Worm (Caenorhabditis elegans): ENCODE results near the gene W01B6.5.
"Not testable (repeated sequence)": the region's sequence is repeated elsewhere in the genome, so short reads cannot be mapped to it uniquely, and the experiment has no call there.

The W01B6.5 gene

DNA sequence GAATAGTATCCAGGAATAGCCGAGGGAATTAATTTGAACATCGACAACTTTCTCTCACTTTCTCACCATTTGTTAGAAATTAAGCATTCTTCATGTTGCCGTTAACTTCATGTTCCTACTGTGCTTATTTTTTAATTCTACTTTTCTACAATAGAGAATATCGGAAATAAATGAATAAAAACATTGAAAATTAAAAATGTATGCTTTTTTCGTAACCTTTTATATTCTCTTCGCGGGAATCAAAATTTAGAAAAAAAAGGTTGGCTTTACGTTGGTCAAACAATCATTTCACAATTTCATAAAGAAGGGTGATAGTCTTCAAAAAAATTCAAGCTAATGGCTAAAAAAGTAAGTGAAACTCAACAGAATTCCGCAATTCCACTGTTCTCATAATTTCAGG lies at the start of gene W01B6.5:
W01B6.5 (plus strand) TSS at position 301 of the 400 bp plus-strand sequence.
- TF ChIP-seq W03F9.2 (tag; optimal IDR thresholded peaks at IDR 0.05) (no peak), him-1 (tag; optimal IDR thresholded peaks at IDR 0.05) (no peak), dao-5 (tag; optimal IDR thresholded peaks at IDR 0.05) (no peak)

DNA sequence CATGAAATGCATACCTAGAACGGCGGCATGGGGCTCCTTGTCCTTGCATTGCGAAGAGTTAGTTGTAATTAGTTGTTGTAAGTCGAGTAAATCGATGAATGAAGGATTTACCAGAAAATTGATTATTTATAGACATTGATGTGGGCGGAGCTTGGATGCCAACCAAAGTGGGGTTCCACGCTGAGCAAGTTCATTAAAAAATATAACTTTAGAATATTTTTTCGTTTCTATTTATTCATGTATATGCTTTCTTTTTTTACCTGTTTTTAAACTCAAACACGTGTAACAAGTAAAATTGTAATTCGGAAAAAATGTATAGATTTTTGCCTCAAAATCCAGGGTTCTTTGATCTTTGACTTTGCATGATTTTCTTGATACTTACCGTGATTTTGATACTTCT lies 48.4 kb upstream of the W01B6.5 start, which contains the start of gene gipc-2:
gipc-2 (minus strand) TSS at position 101 of the 400 bp plus-strand sequence.
- no peak for TF ChIP-seq W03F9.2 (tag; optimal IDR thresholded peaks at IDR 0.05)
- TF ChIP-seq dao-5 (tag; optimal IDR thresholded peaks at IDR 0.05) = no peak
- TF ChIP-seq him-1 (tag; optimal IDR thresholded peaks at IDR 0.05) = no peak

DNA sequence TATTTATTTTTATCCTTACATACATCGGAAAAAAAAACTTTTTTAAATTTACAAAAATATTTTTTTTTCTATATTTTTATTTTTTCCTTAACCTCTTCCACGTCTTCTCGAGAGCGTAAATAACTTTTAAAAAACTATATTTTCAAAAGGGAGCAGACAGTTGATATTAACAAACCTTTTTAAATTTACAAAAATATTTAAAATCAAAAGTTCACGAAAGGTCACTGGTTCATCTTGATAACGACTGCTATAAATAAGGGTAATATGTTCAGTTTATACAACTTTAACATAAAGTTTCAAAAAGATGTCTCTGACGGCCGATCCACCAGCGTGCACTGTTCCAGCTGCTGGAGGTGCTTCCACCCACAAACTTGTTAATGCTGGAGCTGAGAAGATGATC lies 47.2 kb upstream of the W01B6.5 start, which contains the start of the genes F44D12.16 and msd-2:
F44D12.16 (plus strand) TSS at position 301 of the 400 bp plus-strand sequence.
msd-2 (plus strand) TSS at position 305 of the 400 bp plus-strand sequence.
- TF ChIP-seq dao-5, W03F9.2, him-1 (tag; optimal IDR thresholded peaks at IDR 0.05): not testable (repeated sequence)

DNA sequence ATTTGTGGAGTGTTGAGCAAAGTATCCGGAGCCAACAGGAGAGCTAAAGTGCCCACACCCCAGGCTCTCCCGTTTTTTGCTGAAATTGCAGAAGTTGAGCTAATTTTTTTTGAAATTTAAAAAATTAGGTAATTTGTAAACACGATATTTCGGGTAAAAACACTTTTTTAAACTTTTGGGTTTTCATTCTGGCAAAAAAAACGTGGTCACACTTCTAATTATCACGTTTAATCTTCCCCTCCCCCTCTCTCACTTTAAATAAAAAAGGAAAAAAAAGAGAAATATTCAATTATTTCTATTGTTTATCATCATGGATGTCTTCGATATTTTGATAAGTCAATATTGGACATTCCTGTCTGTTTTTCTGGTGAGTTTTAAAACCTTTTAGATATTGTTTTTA lies 42.9 kb upstream of the W01B6.5 start, which contains the start of gene F44D12.6:
F44D12.6 (plus strand) TSS at position 301 of the 400 bp plus-strand sequence.
- no peak for TF ChIP-seq dao-5 (tag; optimal IDR thresholded peaks at IDR 0.05)
- no peak for TF ChIP-seq W03F9.2 (tag; optimal IDR thresholded peaks at IDR 0.05)
- TF ChIP-seq him-1 (tag; optimal IDR thresholded peaks at IDR 0.05) = no peak

DNA sequence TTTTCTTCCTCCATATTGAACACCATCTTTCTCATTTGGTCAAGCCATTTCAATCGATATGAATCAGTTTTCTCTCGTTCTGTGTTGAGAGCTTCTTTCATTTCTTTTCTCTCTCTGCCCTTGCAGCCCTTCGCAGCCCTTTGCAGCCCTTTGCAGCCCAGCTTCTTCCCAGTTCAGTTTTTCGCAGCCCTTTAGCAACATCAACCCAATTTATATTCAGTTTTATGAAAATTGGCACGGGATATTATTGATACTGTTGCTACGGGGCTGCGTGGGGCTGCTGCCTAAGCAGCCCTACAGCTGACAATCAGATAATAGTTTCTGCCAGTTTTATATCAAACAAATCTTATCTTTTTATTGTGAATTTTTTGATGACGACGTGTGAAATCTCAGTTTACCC lies 39.0 kb upstream of the W01B6.5 start, which contains the start of gene F44D12.10:
F44D12.10 (minus strand) TSS at position 101 of the 400 bp plus-strand sequence.
- TF ChIP-seq W03F9.2 (tag; optimal IDR thresholded peaks at IDR 0.05) (no peak), dao-5 (tag; optimal IDR thresholded peaks at IDR 0.05) (no peak), him-1 (tag; optimal IDR thresholded peaks at IDR 0.05) (no peak)

DNA sequence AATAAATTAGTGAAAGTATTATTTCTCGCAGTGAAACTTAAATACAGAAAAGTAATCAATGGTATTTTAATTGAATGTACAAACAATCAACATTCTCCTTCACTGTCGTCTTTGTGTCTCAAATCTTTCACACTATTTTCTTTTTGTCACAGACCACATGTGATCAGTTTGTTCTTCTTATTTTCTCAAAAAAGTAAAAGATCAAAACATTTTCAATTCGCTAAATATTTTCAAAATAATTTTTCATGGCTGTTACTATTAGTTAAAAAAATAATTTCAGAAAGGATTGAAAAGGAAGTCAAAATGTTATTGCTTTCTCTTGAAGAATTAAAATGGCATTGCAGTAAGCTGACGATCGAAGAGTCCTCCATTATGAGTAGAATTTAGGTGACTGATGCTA lies 35.2 kb upstream of the W01B6.5 start, which contains the start of gene dhs-31:
dhs-31 (minus strand) TSS at position 101 of the 400 bp plus-strand sequence.
- TF ChIP-seq W03F9.2 (tag; optimal IDR thresholded peaks at IDR 0.05) (no peak), him-1 (tag; optimal IDR thresholded peaks at IDR 0.05) (no peak), dao-5 (tag; optimal IDR thresholded peaks at IDR 0.05) (no peak)

DNA sequence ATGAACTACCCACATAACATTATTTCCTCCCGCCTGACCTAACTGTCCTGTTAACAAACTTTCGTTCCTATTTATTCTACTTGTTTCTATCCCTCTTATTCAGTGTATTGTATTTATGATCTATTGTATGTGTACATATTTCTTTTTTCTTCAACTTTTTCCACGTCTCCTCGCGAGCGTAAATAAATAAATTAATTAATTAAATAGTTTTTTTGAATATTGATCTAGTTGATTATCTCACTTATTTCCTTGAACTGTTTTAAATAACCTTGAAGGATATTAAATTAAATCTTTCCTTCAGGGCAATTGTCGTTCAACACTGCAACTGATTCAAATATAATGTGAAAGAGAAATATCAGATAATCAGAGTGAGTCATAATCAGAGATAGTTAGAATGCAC lies 33.1 kb upstream of the W01B6.5 start, which contains the start of gene frk-1:
frk-1 (plus strand) TSS at position 301 of the 400 bp plus-strand sequence.
- TF ChIP-seq dao-5 (tag; optimal IDR thresholded peaks at IDR 0.05) (no peak), W03F9.2 (tag; optimal IDR thresholded peaks at IDR 0.05) (no peak), him-1 (tag; optimal IDR thresholded peaks at IDR 0.05) (no peak)

DNA sequence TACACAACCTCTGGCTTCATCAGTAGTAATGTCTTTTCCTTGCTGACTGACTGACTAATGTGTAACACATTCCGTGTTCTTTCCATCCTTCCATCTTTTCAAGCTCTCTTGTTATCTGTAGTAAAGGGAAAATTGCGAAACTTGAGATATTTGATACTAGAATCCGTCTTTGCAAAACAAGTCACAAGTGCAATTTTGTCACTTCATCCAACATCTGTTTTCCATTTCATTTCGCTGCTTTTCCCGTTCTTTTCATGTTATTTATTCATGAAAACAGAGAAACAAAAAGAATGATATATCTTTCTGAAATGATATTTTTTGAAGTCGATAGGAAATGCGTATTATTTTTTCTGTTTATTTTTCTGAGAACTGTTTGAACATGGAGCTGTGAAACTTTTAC lies 30.0 kb upstream of the W01B6.5 start:
- TF ChIP-seq W03F9.2 (tag; optimal IDR thresholded peaks at IDR 0.05) (no peak), him-1 (tag; optimal IDR thresholded peaks at IDR 0.05) (no peak), dao-5 (tag; optimal IDR thresholded peaks at IDR 0.05) (no peak)

DNA sequence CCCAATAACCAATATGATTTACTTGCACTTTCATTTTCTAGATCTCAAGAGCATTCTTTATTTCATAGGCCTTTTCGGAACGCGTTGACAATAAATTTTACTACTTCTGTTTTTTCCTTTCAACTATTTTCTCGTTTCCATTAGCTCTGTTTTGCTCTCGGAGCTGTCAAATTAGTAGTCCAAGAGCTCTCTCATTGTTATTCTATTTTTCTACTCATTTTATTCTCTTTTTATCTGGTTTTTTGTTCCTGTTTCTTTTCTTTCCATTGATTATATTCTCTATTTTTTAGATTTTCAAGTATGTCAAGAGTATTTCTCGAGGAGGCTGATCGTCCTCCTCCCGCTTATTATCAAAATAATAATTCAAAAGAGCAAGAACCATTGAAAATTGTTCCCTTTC lies 28.9 kb upstream of the W01B6.5 start, which contains the start of gene T04B2.3:
T04B2.3 (plus strand) TSS at position 301 of the 400 bp plus-strand sequence.
- TF ChIP-seq dao-5 (tag; optimal IDR thresholded peaks at IDR 0.05) (no peak), him-1 (tag; optimal IDR thresholded peaks at IDR 0.05) (no peak), W03F9.2 (tag; optimal IDR thresholded peaks at IDR 0.05) (no peak)

DNA sequence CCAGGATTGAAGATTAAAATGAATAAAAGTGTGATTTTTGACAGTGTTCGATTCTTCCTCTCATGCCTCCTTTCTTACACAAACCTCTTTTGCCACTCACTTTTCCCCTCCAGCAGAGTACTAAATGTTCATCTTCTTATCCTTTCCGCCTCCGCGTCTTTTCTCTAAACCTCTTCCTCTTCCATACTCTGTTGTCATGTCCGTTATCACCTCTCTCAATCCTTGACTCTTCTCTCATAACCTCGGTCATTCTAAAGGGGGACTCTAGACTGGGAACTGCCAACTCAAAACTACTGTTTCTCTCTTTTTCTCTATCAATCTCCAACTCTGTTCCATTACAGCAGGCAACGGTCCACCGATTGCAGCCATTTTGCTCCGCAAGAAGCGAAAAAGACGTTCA lies 27.7 kb upstream of the W01B6.5 start:
- TF ChIP-seq dao-5 (tag; optimal IDR thresholded peaks at IDR 0.05) (no peak), W03F9.2 (tag; optimal IDR thresholded peaks at IDR 0.05) (no peak), him-1 (tag; optimal IDR thresholded peaks at IDR 0.05) (no peak)

DNA sequence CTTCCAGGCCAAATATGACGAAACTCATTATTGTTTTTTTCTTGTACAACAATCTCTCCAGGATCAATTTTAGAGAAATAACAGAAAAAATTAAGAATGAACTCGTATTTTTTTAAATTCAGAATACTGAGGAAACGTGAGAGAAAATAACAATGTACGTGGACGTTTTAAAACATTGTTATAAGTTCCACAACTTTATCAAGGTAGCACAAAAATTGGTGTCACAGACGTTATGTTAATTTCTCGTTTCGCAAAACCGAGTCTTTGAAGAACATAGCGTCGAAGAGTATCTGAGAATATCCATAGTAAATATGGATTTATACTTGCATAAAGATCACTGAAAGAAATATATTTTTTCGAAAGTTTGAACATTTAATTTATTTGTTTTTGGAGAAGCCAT lies 24.9 kb upstream of the W01B6.5 start, which contains the start of gene T04B2.8:
T04B2.8 (minus strand) TSS at position 101 of the 400 bp plus-strand sequence.
- TF ChIP-seq dao-5 (tag; optimal IDR thresholded peaks at IDR 0.05) (no peak), him-1 (tag; optimal IDR thresholded peaks at IDR 0.05) (no peak), W03F9.2 (tag; optimal IDR thresholded peaks at IDR 0.05) (no peak)

DNA sequence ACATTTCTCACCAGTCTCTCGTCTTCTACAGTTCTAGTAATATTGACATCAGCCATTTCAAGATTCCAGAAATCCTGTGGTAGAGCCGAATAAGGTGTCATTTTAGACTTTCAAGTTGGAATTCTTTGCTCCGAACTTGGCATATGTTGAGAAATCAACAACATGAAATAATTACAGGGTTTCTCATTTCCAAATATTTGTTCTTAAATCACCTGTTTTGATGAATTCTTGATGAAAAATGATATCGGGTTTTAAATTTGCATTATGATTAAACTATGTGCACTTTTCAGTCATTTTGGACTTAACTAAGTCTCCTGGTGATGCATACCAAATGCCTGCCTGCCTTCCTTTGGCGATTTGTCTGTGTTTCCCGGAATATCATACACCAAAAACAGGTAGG lies 22.4 kb upstream of the W01B6.5 start, which contains the start of gene srv-12:
srv-12 (minus strand) TSS at position 101 of the 400 bp plus-strand sequence.
- TF ChIP-seq him-1 (tag; optimal IDR thresholded peaks at IDR 0.05) (no peak), dao-5 (tag; optimal IDR thresholded peaks at IDR 0.05) (no peak), W03F9.2 (tag; optimal IDR thresholded peaks at IDR 0.05) (no peak)

DNA sequence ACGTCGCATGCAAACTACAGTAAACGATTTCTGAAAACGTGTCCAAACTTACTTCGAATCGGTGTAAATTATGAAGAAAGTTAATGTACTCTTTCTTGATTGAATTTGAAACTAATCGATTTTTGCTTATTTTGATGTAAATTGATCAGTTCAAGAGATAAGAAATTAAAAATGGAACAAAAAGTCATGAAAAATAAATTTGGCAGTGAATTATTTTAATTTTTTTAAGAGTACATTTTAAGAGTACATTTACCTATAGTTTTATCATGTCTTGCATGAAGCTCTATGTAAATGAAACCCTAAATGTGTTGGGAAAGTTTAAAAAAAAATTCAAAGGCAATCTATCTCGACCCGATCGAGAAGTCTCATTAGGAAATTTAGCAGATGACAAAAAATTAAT lies 19.9 kb upstream of the W01B6.5 start, which contains the start of gene T04B2.7:
T04B2.7 (minus strand) TSS at position 101 of the 400 bp plus-strand sequence.
- TF ChIP-seq him-1 (tag; optimal IDR thresholded peaks at IDR 0.05) = no peak
- TF ChIP-seq dao-5 (tag; optimal IDR thresholded peaks at IDR 0.05) = no peak
- TF ChIP-seq W03F9.2 (tag; optimal IDR thresholded peaks at IDR 0.05) = no peak

DNA sequence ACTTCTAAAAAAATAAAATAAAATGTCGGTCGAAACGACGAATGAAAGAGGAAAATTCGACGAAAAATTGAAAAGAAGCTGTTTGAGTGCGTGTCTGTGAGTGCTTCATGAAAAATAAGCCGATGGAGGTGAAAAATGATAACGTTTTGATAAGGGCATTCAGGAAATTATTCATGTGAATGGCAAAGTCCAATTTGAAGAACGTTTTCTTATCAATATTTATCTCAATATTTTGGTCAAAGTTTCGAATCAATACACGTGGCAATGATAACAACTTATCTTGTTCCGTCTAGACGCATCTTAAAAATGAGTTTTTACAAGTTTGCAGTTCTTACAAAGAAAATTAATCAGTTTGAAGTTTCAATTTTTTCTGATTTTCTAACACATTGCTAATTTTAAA lies 16.8 kb upstream of the W01B6.5 start:
- no peak for TF ChIP-seq him-1 (tag; optimal IDR thresholded peaks at IDR 0.05)

DNA sequence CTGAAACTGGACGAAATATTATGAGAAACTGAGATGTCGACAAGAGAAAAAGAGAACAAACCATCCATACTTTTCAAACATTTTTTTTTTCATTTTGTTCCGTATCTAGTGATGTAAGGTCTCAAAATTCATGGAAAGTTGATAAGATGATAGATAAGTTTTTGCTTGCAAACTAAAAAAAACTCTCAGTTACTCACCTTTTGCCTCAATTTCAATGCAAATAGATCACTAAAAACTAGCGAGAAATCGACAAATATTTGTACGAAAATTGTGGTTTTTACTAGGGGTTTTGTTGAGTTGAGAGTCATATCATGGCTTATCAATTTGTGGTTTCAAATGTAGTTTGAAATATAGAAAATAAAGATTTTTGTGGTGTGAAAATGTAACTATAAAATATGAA lies 15.2 kb upstream of the W01B6.5 start:
- TF ChIP-seq him-1 (tag; optimal IDR thresholded peaks at IDR 0.05) (no peak), W03F9.2 (tag; optimal IDR thresholded peaks at IDR 0.05) (no peak), dao-5 (tag; optimal IDR thresholded peaks at IDR 0.05) (no peak)

All from whole organism, L4/young adult.